Fruit fly (Drosophila melanogaster) whole organism, wandering third instar larva: ENCODE measurements around the gene CG42633.

Source experiments
- Abd-B ChIP-seq: fragments of >200 bp; optimal IDR thresholded peaks from 2 replicates; lab custom pipeline; 2017; ENCODE audit warnings: missing biosample characterization, missing genetic modification characterization
- CG32264 ChIP-seq: fragments of 200-800 bp; sonication (Bioruptor generic); optimal IDR thresholded peaks from 2 replicates; lab custom pipeline; 2016; ENCODE audit warnings: missing biosample characterization, missing genetic modification characterization
- CG9705 ChIP-seq: fragments of 200-800 bp; sonication (Bioruptor generic); optimal IDR thresholded peaks from 2 replicates; lab custom pipeline; 2018; ENCODE audit warnings: missing biosample characterization, mild to moderate bottlenecking, missing genetic modification characterization
- CrebA ChIP-seq: fragments of 200-800 bp; sonication (Bioruptor generic); optimal IDR thresholded peaks from 2 replicates; lab custom pipeline; 2016; ENCODE audit warnings: missing biosample characterization, mild to moderate bottlenecking, missing genetic modification characterization, borderline replicate concordance
- Dfd ChIP-seq: fragments of >200 bp; optimal IDR thresholded peaks from 2 replicates; lab custom pipeline; 2017; ENCODE audit warnings: missing biosample characterization, missing genetic modification characterization
- Dif ChIP-seq: fragments of 200-275, 200-300 bp; sonication (Bioruptor generic); optimal IDR thresholded peaks from 2 replicates; lab custom pipeline; 2018; ENCODE audit warnings: missing biosample characterization, missing genetic modification characterization; ENCODE audit not compliant: partially characterized antibody
- GATAd ChIP-seq: sonication (Bioruptor generic); optimal IDR thresholded peaks from 2 replicates; lab custom pipeline; 2016; ENCODE audit warnings: missing biosample characterization, missing genetic modification characterization
- HLH106 ChIP-seq: fragments of 200-800 bp; optimal IDR thresholded peaks from 3 replicates; lab custom pipeline; 2019; ENCODE audit warnings: missing biosample characterization, mild to moderate bottlenecking, missing genetic modification characterization, moderate library complexity
- Hr78 ChIP-seq: fragments of >200 bp; optimal IDR thresholded peaks from 2 replicates; lab custom pipeline; 2017; ENCODE audit warnings: missing biosample characterization, missing genetic modification characterization
- Hr83 ChIP-seq: fragments of 200-300 bp; sonication (Bioruptor generic); optimal IDR thresholded peaks from 2 replicates; lab custom pipeline; 2016; ENCODE audit warnings: missing biosample characterization, mild to moderate bottlenecking, missing genetic modification characterization, moderate library complexity; ENCODE audit not compliant: poor library complexity, severe bottlenecking
- Myc ChIP-seq: fragments of >200 bp; optimal IDR thresholded peaks from 2 replicates; lab custom pipeline; 2017
- OdsH ChIP-seq: fragments of 200-800 bp; sonication (Bioruptor generic); optimal IDR thresholded peaks from 2 replicates; lab custom pipeline; 2016; ENCODE audit warnings: missing biosample characterization, mild to moderate bottlenecking, missing genetic modification characterization
- Rel ChIP-seq, 2 experiments: fragments of 200-800 bp; sonication (Bioruptor generic) in 1 of 2; optimal IDR thresholded peaks; 2 replicates in 1 of 2; 3 replicates in 1 of 2; lab custom pipeline; 2016 to 2019; ENCODE audit warnings: mild to moderate bottlenecking in 2 of 2, missing biosample characterization in 2 of 2, missing genetic modification characterization in 2 of 2, moderate library complexity in 1 of 2
- Sp1 ChIP-seq: fragments of 200-800 bp; sonication (Bioruptor generic); optimal IDR thresholded peaks from 3 replicates; lab custom pipeline; 2019; ENCODE audit warnings: missing biosample characterization, mild to moderate bottlenecking, missing genetic modification characterization, moderate library complexity
- Vsx2 ChIP-seq: fragments of 200-300, 225-300 bp; sonication (Bioruptor generic); optimal IDR thresholded peaks from 2 replicates; lab custom pipeline; 2018; ENCODE audit warnings: missing biosample characterization, missing genetic modification characterization; ENCODE audit not compliant: partially characterized antibody
- br ChIP-seq: fragments of 200-800 bp; sonication (Bioruptor generic); optimal IDR thresholded peaks from 2 replicates; lab custom pipeline; 2016; ENCODE audit warnings: missing biosample characterization, missing genetic modification characterization
- brk ChIP-seq: fragments of 200-800 bp; sonication (Bioruptor generic); optimal IDR thresholded peaks from 2 replicates; lab custom pipeline; 2016; ENCODE audit warnings: missing biosample characterization, mild to moderate bottlenecking, missing genetic modification characterization
- dl ChIP-seq, 2 experiments: fragments of 175-275, 200-275 bp in 1 of 2; fragments of 200-275 bp in 1 of 2; sonication (Bioruptor generic); optimal IDR thresholded peaks; lab custom pipeline; 2018; ENCODE audit warnings: mild to moderate bottlenecking in 2 of 2, missing biosample characterization in 2 of 2, missing genetic modification characterization in 2 of 2, moderate library complexity in 2 of 2; ENCODE audit not compliant: partially characterized antibody in 2 of 2, insufficient read depth in 1 of 2
- dmrt93B ChIP-seq: fragments of 200-800 bp; sonication (Bioruptor generic); optimal IDR thresholded peaks from 2 replicates; lab custom pipeline; 2018; ENCODE audit warnings: missing biosample characterization, mild to moderate bottlenecking, missing genetic modification characterization
- dsf ChIP-seq: sonication (Bioruptor generic); optimal IDR thresholded peaks from 2 replicates; lab custom pipeline; 2016; ENCODE audit warnings: missing biosample characterization, missing genetic modification characterization, borderline replicate concordance
- ey ChIP-seq: fragments of 200-800 bp; sonication (Bioruptor generic); optimal IDR thresholded peaks from 2 replicates; lab custom pipeline; 2016; ENCODE audit warnings: missing biosample characterization, missing genetic modification characterization
- foxo ChIP-seq, 2 experiments: fragments of 200-800 bp; sonication (Bioruptor generic); optimal IDR thresholded peaks; 2 replicates in 1 of 2; 3 replicates in 1 of 2; lab custom pipeline; 2016 to 2017; ENCODE audit warnings: missing biosample characterization in 2 of 2, missing genetic modification characterization in 2 of 2
- fru ChIP-seq: fragments of 200-800 bp; sonication (Bioruptor generic); optimal IDR thresholded peaks from 3 replicates; lab custom pipeline; 2016; ENCODE audit warnings: missing biosample characterization, mild to moderate bottlenecking, missing genetic modification characterization
- h ChIP-seq: fragments of 200-800 bp; sonication (Bioruptor generic); optimal IDR thresholded peaks from 3 replicates; lab custom pipeline; 2016; ENCODE audit warnings: missing biosample characterization, mild to moderate bottlenecking, missing genetic modification characterization
- jim ChIP-seq: fragments of 175-275, 200-325 bp; sonication (Bioruptor generic); optimal IDR thresholded peaks from 2 replicates; lab custom pipeline; 2016; ENCODE audit warnings: missing biosample characterization, mild to moderate bottlenecking, missing genetic modification characterization
- lola ChIP-seq: fragments of >200 bp; optimal IDR thresholded peaks from 2 replicates; lab custom pipeline; 2017; ENCODE audit warnings: missing biosample characterization, missing genetic modification characterization
- pan ChIP-seq: fragments of >200 bp; optimal IDR thresholded peaks from 2 replicates; lab custom pipeline; 2017
- psq ChIP-seq: fragments of 200-800 bp; sonication (Bioruptor generic); optimal IDR thresholded peaks from 3 replicates; lab custom pipeline; 2017; ENCODE audit warnings: missing biosample characterization, mild to moderate bottlenecking, missing genetic modification characterization, moderate library complexity
- rgr ChIP-seq: fragments of 200-800 bp; sonication (Bioruptor generic); optimal IDR thresholded peaks from 3 replicates; lab custom pipeline; 2016; ENCODE audit warnings: missing biosample characterization, mild to moderate bottlenecking, missing genetic modification characterization
- sage ChIP-seq: fragments of 200-800 bp; sonication (Bioruptor generic); optimal IDR thresholded peaks from 2 replicates; lab custom pipeline; 2016; ENCODE audit warnings: missing biosample characterization, mild to moderate bottlenecking, missing genetic modification characterization
- sv ChIP-seq: fragments of 200-800 bp; sonication (Bioruptor generic); optimal IDR thresholded peaks from 3 replicates; lab custom pipeline; 2016; ENCODE audit warnings: missing biosample characterization, missing genetic modification characterization
- tai ChIP-seq: sonication (Bioruptor generic); optimal IDR thresholded peaks from 2 replicates; lab custom pipeline; 2016; ENCODE audit warnings: missing biosample characterization, missing genetic modification characterization
- woc ChIP-seq: sonication (Bioruptor generic); optimal IDR thresholded peaks from 2 replicates; lab custom pipeline; 2016; ENCODE audit warnings: missing biosample characterization, mild to moderate bottlenecking, missing genetic modification characterization

CG42633 gene

dm6 chr3R:10782167-10782566 lies at the start of gene CG42633:
Gene CG42633 (minus strand): TSS chr3R:10782267.
- TF ChIP-seq CrebA (GFP tag; lab: Kevin White, UChicago) (no peak), Myc (lab: Kevin White, UChicago) (no peak), OdsH (GFP tag; lab: Kevin White, UChicago) (no peak), Sp1 (no peak), lola (GFP tag; lab: Kevin White, UChicago) (no peak), Hr78 (no peak), fru (no peak), CG9705 (GFP tag; lab: Kevin White, UChicago) (no peak)
- TF ChIP-seq, all 38 proteins: peak for 0

DNA sequence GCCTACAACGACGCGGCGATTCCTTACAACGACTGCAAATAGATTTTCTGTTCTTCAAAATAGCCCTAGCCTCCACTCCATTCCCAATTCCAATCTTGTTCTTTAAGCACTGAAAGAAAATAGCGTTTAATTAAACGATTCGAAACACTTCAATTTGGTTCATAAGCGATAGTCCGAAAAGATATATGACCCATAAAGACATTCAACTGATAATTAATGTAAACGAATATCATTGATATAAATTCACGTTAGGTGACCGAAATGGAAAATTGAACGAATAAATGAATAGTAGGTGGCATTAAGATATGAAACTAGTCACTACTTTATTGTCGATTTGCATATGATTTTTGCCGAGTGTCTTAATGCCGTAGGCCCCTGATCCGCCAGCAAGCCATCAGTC lies 47.7 kb upstream of the CG42633 start:
- TF ChIP-seq HLH106 (no peak), rgr (GFP tag; lab: Kevin White, UChicago) (no peak), GATAd (no peak), h (GFP tag; lab: Kevin White, UChicago) (no peak), CG32264 (GFP tag; lab: Kevin White, UChicago) (no peak), tai (no peak), dmrt93B (no peak), psq (GFP tag; lab: Kevin White, UChicago) (no peak), Vsx2 (GFP tag; lab: Kevin White, UChicago) (no peak), Hr83 (no peak), jim (GFP tag; lab: Kevin White, UChicago) (no peak), sage (GFP tag; lab: Kevin White, UChicago) (no peak), Dif (no peak), OdsH (GFP tag; lab: Kevin White, UChicago) (no peak), dl (GFP tag; optimal IDR thresholded peaks at IDR 0.05; lab: Kevin White, UChicago; ENCODE audit: insufficient read depth in 1 of 2, partially characterized antibody in 2 of 2) (no peak), lola (GFP tag; lab: Kevin White, UChicago) (no peak), dsf (GFP tag; lab: Kevin White, UChicago) (no peak)

DNA sequence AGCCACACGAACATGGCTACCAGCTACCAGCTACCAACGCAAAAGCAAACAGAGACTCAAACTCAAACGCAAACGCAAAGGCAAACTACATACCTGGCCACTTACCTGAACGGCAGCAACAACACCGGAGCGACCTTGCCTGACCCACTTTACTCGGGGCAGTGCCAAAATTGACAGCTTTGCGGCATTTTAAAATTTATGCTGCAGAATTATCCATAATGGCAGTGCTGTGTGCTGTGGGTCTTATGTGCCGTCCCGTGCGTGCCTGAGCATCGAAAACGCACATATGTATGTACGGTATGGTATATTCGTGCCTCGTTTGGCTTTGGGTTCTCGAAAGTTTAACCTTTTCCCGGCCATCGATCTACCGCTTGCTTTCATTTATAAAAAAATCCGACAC lies 46.6 kb upstream of the CG42633 start:
- TF ChIP-seq woc: no peak
- no peak for TF ChIP-seq dmrt93B
- peak; percentile 8 for TF ChIP-seq Rel (GFP tag; optimal IDR thresholded peaks at IDR 0.05; lab: Kevin White, UChicago)
- no peak for TF ChIP-seq Rel (tag; optimal IDR thresholded peaks at IDR 0.05; lab: Kevin White, UChicago)
- TF ChIP-seq Dfd (GFP tag; lab: Kevin White, UChicago): no peak

DNA sequence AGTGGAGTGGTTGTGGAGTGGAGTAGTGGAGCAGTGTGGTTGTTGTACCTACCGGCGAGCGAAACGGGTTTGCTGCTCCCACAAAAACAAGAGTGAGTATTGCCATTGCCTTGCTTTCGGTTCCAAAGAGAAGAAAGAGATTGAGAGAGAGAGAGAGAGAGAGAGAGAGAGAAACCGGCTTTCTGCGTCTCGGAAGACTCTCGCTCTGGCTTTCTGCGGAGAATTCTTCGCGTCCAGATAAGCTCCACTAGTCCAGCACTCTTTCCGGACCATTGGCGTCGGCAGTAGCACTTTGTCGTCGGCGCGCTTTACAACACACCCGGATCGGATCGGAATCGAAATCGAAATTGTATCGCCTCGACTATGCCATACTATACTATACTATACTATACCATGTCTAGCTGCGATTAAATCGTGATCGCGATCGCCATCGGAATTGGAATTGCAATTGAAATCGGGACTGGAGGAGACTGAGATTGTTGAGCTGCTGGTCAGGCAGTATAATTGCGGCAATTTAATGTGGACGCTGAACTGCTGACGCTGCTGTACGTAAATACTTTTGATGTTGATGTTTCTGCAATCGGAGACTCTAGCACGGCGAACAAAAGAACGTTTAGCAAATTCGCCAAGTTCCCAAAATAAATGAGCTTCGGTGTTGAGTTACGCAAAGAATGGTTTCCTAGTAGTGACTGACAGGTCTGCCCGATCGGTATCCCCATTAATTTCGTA lies 44.9 kb upstream of the CG42633 start, which contains the start of gene Cad86C:
Gene Cad86C (plus strand): TSS at position 284 of the 729 bp plus-strand sequence.
- TF ChIP-seq CG32264 (GFP tag; lab: Kevin White, UChicago) (no peak), h (GFP tag; lab: Kevin White, UChicago) (peak; percentile 33), brk (GFP tag; lab: Kevin White, UChicago) (peak; percentile 28), Vsx2 (GFP tag; lab: Kevin White, UChicago) (peak; percentile 93), dmrt93B (no peak), Dif (peak; percentile 93), rgr (GFP tag; lab: Kevin White, UChicago) (peak; percentile 6), pan (no peak), Dfd (GFP tag; lab: Kevin White, UChicago) (no peak), Abd-B (GFP tag; lab: Kevin White, UChicago) (no peak), Rel (GFP tag; optimal IDR thresholded peaks at IDR 0.05; lab: Kevin White, UChicago) (peak; percentile 67), Rel (tag; optimal IDR thresholded peaks at IDR 0.05; lab: Kevin White, UChicago) (no peak), sv (GFP tag; lab: Kevin White, UChicago) (no peak), sage (GFP tag; lab: Kevin White, UChicago) (peak; percentile 11), psq (GFP tag; lab: Kevin White, UChicago) (no peak), Hr83 (peak; percentile 25), foxo (GFP tag; optimal IDR thresholded peaks at IDR 0.05; lab: Kevin White, UChicago) (no peak), ey (GFP tag; lab: Kevin White, UChicago) (no peak), CrebA (GFP tag; lab: Kevin White, UChicago) (peak; percentile 4), br (GFP tag; lab: Kevin White, UChicago) (no peak), dl (GFP tag; optimal IDR thresholded peaks at IDR 0.05; lab: Kevin White, UChicago; ENCODE audit: insufficient read depth in 1 of 2, partially characterized antibody in 2 of 2) (peak; percentile 77 to 93)
